Worm (Caenorhabditis elegans) whole organism, L2 larva: Measurements from ENCODE around the gene irld-22.

Experiments
- alr-1 ChIP-seq: fragments of 150-350 bp; optimal IDR thresholded peaks from 2 replicates; lab custom pipeline; 2014; ENCODE audit warnings: missing biosample characterization, missing genetic modification characterization
- blmp-1 ChIP-seq: sonication (generic microtip); optimal IDR thresholded peaks from 2 replicates; lab custom pipeline; 2017; ENCODE audit warnings: missing genetic modification characterization, mild to moderate bottlenecking, missing compliant biosample characterization, antibody characterized with exemption, moderate library complexity; ENCODE audit not compliant: insufficient read depth
- dmd-4 ChIP-seq: sonication (generic microtip); optimal IDR thresholded peaks from 2 replicates; lab custom pipeline; 2017; ENCODE audit warnings: missing biosample characterization, missing genetic modification characterization
- snpc-4 ChIP-seq: fragments of 150-350 bp; optimal IDR thresholded peaks from 2 replicates; lab custom pipeline; 2014; ENCODE audit warnings: missing biosample characterization, missing genetic modification characterization
- unc-62 ChIP-seq: fragments of 150-350 bp; optimal IDR thresholded peaks from 2 replicates; lab custom pipeline; 2014; ENCODE audit warnings: missing biosample characterization, missing genetic modification reagents, missing genetic modification characterization

DNA sequence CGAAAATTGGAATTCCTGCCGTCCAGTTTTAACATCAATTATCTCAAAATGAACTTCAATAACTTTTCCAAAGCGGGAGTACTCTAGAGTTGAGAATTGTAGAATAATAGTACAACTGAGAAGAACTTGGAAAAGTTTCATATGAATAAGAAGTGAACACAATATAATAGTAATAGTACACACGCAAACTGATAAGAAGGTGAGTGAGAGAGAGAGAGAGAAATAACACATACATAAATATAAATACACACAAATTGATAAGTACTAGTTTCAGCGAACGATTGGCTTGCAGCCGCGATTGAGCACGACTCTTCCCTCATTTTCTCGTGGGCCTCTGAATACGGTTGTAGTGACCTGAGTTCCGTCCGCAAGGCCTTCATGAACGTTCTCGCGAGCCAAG, 10.9 kb downstream of the irld-22 start, which contains the start of gene C17E7.13:
- TF ChIP-seq alr-1 (tag; lab: Kevin White, UChicago) (no peak), snpc-4 (no peak), dmd-4 (tag; lab: Kevin White, UChicago) (no peak), blmp-1 (tag; lab: Kevin White, UChicago) (no peak), unc-62 (GFP tag; lab: Kevin White, UChicago) (no peak)
